Worm (Caenorhabditis elegans): Measurements from ENCODE around the gene Y67A10A.2.

Gene Y67A10A.2

DNA sequence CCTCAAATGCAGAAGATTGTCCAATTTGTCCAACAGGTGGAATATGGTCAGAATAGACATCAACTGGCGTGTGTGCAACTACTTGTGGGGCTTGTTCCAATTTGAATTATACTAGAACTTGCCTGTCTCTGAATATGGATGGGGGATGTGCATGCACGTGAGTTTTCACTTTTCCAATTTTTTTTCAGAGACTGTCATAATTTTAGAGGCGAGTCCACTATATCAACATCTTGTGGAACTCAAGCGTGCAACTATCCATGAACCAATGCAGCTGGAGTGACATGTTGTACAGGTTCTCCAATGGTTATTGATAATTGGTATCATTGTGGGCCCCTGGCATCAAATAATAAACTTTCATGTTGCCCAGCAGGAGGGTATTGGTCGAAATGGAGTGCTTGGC lies at the start of gene Y67A10A.2:
Gene Y67A10A.2, plus strand, starts transcription at position 301 of the 400 bp plus-strand sequence.
- no peak for TF ChIP-seq W03F9.2 (tag; optimal IDR thresholded peaks at IDR 0.05)
- TF ChIP-seq dao-5 (tag; optimal IDR thresholded peaks at IDR 0.05) = no peak
- TF ChIP-seq him-1 (tag; optimal IDR thresholded peaks at IDR 0.05) = no peak

DNA sequence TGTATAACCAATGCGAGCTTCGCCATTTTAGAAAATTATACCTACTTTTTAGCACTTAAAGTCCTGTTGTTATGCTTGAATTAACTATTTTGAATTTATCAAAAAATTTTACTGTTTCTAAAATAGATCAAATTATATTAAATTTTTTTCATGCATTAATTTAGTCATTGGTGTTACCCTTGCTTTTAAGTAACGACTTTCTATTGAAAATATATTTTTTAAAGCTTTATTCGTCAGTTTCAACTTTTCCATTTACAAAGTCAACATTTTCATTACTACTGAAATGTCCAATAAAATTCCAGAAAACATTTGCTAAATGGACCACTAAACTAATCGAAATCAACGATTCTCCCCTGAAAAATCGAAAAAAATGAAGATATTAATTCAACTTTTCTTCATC lies 46.3 kb upstream of the Y67A10A.2 start, which contains the start of gene Y64G10A.7:
Gene Y64G10A.7, plus strand, starts transcription at position 301 of the 400 bp plus-strand sequence.
- no peak for TF ChIP-seq W03F9.2 (tag; optimal IDR thresholded peaks at IDR 0.05)
- TF ChIP-seq dao-5 (tag; optimal IDR thresholded peaks at IDR 0.05) = no peak
- TF ChIP-seq him-1 (tag; optimal IDR thresholded peaks at IDR 0.05) = no peak

DNA sequence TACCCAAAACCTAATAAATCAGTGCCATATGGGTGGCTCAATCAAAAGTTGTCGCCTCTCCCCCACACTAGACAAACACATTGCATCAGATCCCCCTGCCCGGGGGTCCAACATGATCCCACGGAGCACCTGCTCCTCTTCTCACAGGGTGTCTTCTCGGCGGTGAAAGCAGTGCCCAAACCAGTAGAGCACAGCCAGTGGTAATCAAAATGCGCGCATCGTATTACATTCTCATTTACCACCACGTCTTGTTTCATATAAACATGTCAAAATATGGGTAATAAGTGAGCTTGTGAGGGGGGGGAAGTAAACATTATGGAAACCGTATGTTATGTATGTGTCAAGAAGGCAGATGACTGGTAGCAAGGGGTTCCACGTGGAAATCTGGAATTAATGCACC lies 42.6 kb upstream of the Y67A10A.2 start:
- TF ChIP-seq W03F9.2 (tag; optimal IDR thresholded peaks at IDR 0.05) (no peak), dao-5 (tag; optimal IDR thresholded peaks at IDR 0.05) (no peak), him-1 (tag; optimal IDR thresholded peaks at IDR 0.05) (no peak)

DNA sequence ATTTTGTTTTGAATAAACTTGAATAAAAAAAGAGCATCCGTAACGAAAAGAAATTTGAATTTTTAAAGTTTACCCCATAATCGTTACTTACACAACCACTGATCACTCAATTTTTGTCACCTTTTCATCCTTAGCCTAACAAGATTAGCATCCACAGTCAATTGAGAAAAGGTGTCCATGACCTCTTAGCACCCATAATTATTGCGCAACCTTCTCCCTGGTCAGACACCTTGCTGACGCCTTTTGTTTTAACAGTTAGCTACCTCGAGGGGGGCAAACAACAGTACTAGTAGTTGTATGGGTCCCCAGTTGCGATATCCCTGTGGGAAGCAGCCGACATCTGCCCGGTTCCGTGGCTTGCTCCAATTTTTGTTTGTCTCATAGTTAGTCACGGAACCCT lies 40.8 kb upstream of the Y67A10A.2 start:
- TF ChIP-seq dao-5 (tag; optimal IDR thresholded peaks at IDR 0.05) (no peak), W03F9.2 (tag; optimal IDR thresholded peaks at IDR 0.05) (no peak), him-1 (tag; optimal IDR thresholded peaks at IDR 0.05) (no peak)

DNA sequence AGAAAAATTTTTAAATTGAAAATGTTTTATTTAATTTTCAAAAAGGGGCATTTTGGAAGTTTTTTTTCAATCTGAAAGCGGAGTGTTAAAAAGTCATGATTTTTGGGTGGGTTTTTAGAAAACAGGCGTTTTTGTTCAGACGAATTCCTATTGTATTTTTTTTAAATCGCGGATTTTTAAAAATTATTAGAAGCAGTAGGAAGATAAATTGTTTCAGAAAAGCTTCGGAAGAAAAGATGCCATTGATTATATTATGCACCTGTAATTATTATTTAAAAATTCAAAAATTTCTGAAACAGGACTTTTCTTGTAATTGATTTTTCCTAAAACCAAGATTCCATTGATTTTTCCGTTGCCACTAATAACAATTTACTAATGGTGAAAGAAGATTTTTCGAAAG lies 32.0 kb upstream of the Y67A10A.2 start:
- TF ChIP-seq W03F9.2 (tag; optimal IDR thresholded peaks at IDR 0.05) (no peak), dao-5 (tag; optimal IDR thresholded peaks at IDR 0.05) (no peak), him-1 (tag; optimal IDR thresholded peaks at IDR 0.05) (no peak)

DNA sequence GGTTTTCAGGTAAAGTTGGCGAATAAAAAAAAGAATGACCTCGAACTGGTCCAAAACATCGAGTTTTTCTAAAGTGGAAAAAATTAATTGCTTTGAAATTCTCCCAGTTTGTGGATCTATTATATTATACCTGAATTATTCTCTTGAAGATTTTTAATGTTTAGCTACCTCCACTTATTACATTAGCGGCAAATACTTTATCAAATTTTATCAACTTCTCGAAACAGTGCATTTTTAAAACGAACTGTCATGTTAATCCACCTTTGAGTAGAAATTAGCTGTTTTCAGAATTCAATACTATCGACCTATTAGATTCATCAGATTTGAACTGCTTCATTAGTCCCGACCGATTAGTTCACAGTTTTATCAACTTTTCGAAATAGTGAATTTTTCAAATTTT lies 19.8 kb upstream of the Y67A10A.2 start:
- TF ChIP-seq dao-5 (tag; optimal IDR thresholded peaks at IDR 0.05) (no peak), him-1 (tag; optimal IDR thresholded peaks at IDR 0.05) (no peak), W03F9.2 (tag; optimal IDR thresholded peaks at IDR 0.05) (no peak)

DNA sequence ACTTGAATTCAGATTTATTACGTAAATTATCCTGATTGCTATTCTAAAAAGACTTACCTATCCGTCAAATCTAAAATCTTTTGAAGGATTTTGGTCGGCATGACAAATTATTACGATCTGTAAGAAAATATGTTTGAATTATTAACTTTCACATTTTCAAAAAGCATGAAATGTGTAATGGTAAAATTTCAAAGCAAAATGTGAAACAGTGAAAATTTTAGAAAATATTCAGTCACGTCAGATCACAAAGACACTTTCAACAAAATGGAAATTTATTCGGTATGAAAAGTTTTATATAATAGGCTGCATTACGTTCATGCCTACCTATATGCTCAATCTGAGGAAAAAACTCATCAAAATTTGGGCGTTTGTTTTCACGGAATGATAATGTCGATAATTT lies 16.2 kb upstream of the Y67A10A.2 start, which contains the start of gene fbxa-126:
Gene fbxa-126, minus strand, starts transcription at position 101 of the 400 bp plus-strand sequence.
- TF ChIP-seq dao-5 (tag; optimal IDR thresholded peaks at IDR 0.05) = no peak
- TF ChIP-seq W03F9.2 (tag; optimal IDR thresholded peaks at IDR 0.05) = no peak
- TF ChIP-seq him-1 (tag; optimal IDR thresholded peaks at IDR 0.05) = no peak

DNA sequence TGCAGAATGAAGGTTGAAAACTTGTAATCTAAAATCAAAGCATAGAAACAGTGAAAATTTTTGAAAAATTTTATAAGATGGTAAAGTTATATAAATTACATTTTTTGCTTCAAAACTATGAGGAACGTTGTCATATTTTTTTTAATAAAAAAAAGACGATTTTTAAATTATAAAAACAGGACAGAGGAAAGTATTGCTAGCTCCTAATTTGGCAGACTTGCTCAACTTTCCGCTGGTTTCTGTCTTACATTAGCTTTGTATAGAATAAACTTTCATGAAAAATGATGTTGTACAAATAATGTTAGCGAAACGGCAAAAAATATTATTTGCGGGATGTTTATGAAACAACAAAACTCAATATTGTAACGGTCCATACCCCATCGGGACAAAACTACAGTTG lies 11.6 kb upstream of the Y67A10A.2 start, which contains the start of gene fbxa-83:
Gene fbxa-83, minus strand, starts transcription at position 101 of the 400 bp plus-strand sequence.
- TF ChIP-seq dao-5 (tag; optimal IDR thresholded peaks at IDR 0.05) (no peak), W03F9.2 (tag; optimal IDR thresholded peaks at IDR 0.05) (no peak), him-1 (tag; optimal IDR thresholded peaks at IDR 0.05) (no peak)

DNA sequence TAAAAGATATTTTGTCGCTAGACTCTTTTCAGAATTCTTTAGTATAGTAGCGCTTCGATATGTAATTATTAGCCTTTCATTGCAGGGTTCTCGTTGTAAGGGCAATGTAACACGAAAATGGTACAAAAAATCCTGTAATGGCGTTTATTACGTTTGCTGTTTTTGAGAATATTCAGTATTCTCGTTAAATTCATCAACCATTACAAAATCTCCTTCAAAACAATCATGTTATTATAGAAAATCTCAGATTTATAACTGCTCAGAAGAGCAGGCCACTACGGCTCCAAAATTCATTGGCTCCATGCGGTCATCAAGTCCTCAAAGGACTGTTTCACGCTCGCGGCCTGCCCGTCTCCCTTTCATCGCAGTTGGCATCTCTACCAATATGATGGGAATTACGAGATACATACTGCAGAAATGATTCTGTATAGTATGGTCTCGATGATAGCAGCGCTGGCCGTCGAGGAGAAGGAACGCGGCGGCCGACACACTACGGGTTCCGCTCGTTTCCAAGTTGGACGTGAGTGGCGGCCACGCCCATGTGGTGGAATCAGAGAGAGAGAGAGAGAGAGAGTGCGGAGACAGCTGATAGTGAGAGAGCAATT lies 11.1 kb upstream of the Y67A10A.2 start:
- TF ChIP-seq W03F9.2 (tag; optimal IDR thresholded peaks at IDR 0.05) = peak; percentile 59
- no peak for TF ChIP-seq him-1 (tag; optimal IDR thresholded peaks at IDR 0.05)
- no peak for TF ChIP-seq dao-5 (tag; optimal IDR thresholded peaks at IDR 0.05)

DNA sequence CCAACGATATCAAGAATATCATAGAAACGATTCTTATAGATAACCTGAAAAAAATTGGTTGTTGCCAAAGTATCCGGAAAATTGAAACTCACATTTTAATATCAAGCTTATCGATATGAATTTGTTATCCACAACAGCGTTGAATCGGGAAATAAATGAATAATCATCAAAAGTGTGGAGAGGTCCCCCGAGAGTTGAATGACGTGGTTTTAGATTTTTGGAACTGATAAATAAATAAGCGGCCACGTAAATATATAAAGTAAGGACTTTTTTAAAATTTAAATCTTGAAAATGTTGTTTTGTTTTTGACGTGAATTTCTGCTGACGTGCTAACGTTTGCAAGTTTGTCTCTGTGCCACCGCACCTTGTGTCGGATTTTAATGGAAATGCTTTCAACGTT lies 3.5 kb upstream of the Y67A10A.2 start, which contains the start of gene Y67A10A.3:
Gene Y67A10A.3, minus strand, starts transcription at position 101 of the 400 bp plus-strand sequence.
- TF ChIP-seq dao-5 (tag; optimal IDR thresholded peaks at IDR 0.05) (no peak), W03F9.2 (tag; optimal IDR thresholded peaks at IDR 0.05) (no peak), him-1 (tag; optimal IDR thresholded peaks at IDR 0.05) (no peak)

DNA sequence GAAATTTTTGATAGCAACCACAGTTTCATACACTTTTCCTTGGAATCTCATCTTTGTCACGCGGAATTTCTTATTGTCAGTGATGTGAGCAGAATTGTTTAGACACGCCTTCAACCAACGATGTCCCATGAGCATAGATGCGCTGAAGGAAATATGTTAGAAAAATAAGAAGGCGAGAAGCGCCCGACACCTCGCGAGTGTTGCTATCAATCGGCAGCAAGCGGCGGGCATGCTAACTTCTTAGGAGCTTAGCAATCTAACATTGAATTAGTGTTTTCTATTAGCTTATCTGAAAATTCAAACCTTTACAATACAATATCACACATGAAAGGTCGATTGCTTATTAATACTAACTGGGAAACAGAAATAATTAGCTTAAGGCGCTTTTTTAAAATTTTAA lies 2.1 kb upstream of the Y67A10A.2 start:
- TF ChIP-seq him-1 (tag; optimal IDR thresholded peaks at IDR 0.05) (no peak), dao-5 (tag; optimal IDR thresholded peaks at IDR 0.05) (no peak), W03F9.2 (tag; optimal IDR thresholded peaks at IDR 0.05) (no peak)

DNA sequence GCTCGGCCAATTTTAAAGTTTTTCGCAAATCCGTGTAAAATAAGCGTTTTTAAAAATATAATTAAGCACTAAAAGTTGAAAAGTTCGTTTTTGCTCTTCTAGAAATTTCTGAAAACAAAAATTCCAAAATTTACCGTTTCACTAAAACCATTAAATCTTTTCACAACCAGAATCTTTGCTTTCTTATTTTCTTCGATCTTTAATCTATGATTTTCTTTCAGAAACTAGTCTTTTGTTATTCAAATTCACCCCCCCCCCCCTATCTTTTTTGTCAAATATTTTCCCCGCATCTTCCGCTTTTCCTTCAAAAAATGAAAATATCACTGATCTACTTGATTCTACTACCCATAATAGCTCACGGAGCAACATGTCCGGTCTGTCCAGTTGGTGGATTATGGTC lies 1.8 kb downstream of the Y67A10A.2 start, which contains the start of gene Y67A10A.11:
Gene Y67A10A.11, plus strand, starts transcription at position 301 of the 400 bp plus-strand sequence.
- TF ChIP-seq W03F9.2 (tag; optimal IDR thresholded peaks at IDR 0.05) = no peak
- TF ChIP-seq dao-5 (tag; optimal IDR thresholded peaks at IDR 0.05) = no peak
- TF ChIP-seq him-1 (tag; optimal IDR thresholded peaks at IDR 0.05) = no peak

DNA sequence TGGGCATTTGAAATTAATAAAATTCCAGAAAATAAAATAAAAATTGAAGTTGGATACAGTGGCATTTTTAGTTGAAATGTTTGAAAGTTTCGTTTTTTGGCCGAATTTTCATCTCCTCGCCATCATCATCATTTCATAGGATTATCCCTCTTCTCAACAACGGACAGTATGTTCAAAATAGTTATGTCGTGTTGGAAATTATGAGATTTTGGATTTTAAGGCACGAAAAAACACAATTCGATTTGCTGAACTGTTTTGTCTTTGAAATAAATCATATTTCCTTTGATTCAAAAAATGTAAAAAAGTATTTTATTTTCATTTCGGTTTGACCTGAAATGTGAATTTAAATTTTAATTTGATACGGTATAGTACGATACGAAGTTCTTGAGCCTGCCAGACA lies 5.9 kb downstream of the Y67A10A.2 start, which contains the start of gene srlf-28:
Gene srlf-28, minus strand, starts transcription at position 101 of the 400 bp plus-strand sequence.
- no peak for TF ChIP-seq W03F9.2 (tag; optimal IDR thresholded peaks at IDR 0.05)
- no peak for TF ChIP-seq him-1 (tag; optimal IDR thresholded peaks at IDR 0.05)
- no peak for TF ChIP-seq dao-5 (tag; optimal IDR thresholded peaks at IDR 0.05)

DNA sequence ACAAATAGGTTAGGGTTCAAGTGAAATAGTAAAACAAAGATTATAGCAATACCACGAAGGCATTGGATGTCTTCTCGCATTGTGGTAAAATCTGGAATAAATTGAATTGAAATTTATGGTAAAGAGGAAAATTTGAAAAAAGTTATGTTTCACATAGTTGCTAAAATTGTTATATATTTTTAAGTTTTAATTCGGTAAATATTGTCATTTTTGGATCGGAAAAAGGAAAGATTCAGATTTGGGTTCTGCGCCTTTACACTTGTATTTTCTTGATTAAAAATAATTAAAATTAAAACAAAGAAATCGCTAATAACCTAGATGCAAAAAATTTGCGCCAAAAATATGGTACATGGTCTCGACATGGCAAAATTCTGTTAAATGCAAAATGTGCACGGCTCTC lies 12.8 kb downstream of the Y67A10A.2 start, which contains the start of gene oac-56:
Gene oac-56, minus strand, starts transcription at position 101 of the 400 bp plus-strand sequence.
- TF ChIP-seq him-1 (tag; optimal IDR thresholded peaks at IDR 0.05) = no peak
- TF ChIP-seq dao-5 (tag; optimal IDR thresholded peaks at IDR 0.05) = no peak
- no peak for TF ChIP-seq W03F9.2 (tag; optimal IDR thresholded peaks at IDR 0.05)
